Fruit fly (Drosophila melanogaster): ENCODE data around the gene mesh.

The mesh gene

DNA sequence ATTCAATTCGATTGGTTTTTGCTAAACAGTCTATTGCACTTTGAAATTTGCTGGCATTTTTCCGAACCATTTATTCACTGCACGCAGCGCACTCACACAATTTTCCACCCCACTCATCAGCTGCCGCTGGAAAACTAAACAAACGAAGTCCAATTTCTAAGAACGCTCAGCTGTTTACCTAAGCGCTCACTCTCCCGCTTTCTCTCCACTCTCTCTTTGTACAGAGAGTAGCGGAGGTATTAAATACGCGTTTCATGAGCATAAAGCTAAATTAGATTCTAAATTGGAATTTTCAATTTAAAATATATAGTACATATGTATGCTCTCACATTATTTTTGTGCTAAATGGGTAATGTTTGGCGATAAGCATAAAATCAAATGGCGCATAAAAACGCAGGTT lies 26.6 kb downstream of the mesh start, which contains the start of gene stops (continued):
- no peak for TF ChIP-seq CG8290 (GFP tag; optimal IDR thresholded peaks at IDR 0.05)
- TF ChIP-seq CG8290 (tag; optimal IDR thresholded peaks at IDR 0.05) = peak in 1 of 2 experiments; percentile 11
- TF ChIP-seq CG11456 (GFP tag; IDR thresholded peaks at IDR 0.05) = 0 out of 3 replicates have a peak, but pooled peaks have one; percentile 59
- TF ChIP-seq CG7786 (GFP tag; optimal IDR thresholded peaks at IDR 0.05) = no peak
- TF ChIP-seq Fer1 (GFP tag; optimal IDR thresholded peaks at IDR 0.05) = peak; percentile 2
- TF ChIP-seq Dip3 (GFP tag; optimal IDR thresholded peaks at IDR 0.05) = peak; percentile 24
- peak; percentile 53 for TF ChIP-seq Camta (GFP tag; optimal IDR thresholded peaks at IDR 0.05)
- TF ChIP-seq croc (GFP tag; conservative IDR thresholded peaks at IDR 0.05) = no peak
- no peak for TF ChIP-seq wdn (GFP tag; IDR thresholded peaks at IDR 0.05)
- no peak for TF ChIP-seq h (optimal IDR thresholded peaks at IDR 0.05)
- no peak for TF ChIP-seq CG10267 (tag; optimal IDR thresholded peaks at IDR 0.05)
- TF ChIP-seq CG7839 (tag; optimal IDR thresholded peaks at IDR 0.05) = peak; percentile 19
- no peak for TF ChIP-seq CG14441 (GFP tag; IDR thresholded peaks at IDR 0.05)
- no peak for TF ChIP-seq emc (GFP tag; optimal IDR thresholded peaks at IDR 0.05)
- peak; percentile 14 for TF ChIP-seq mam (GFP tag; optimal IDR thresholded peaks at IDR 0.05)
- no peak for TF ChIP-seq CkIIα-i1 (GFP tag; IDR thresholded peaks at IDR 0.05)
- TF ChIP-seq gsb-n (tag; optimal IDR thresholded peaks at IDR 0.05) = peak; percentile 27
- no peak for TF ChIP-seq CG7928 (GFP tag; optimal IDR thresholded peaks at IDR 0.05)
- TF ChIP-seq Trl (optimal IDR thresholded peaks at IDR 0.05) = peak; percentile 70 to 82
- TF ChIP-seq Trl (GFP tag; optimal IDR thresholded peaks at IDR 0.05) = peak; percentile 59
- TF ChIP-seq CG11560 (tag; IDR thresholded peaks at IDR 0.05) = no peak
- TF ChIP-seq CG15601 (tag; optimal IDR thresholded peaks at IDR 0.05) = no peak
- no peak for TF ChIP-seq Dp (GFP tag; optimal IDR thresholded peaks at IDR 0.05)
- TF ChIP-seq ERR (GFP tag; optimal IDR thresholded peaks at IDR 0.05) = no peak
- no peak for TF ChIP-seq Usf (GFP tag; optimal IDR thresholded peaks at IDR 0.05)
- peak; percentile 26 for TF ChIP-seq CG3163 (GFP tag; optimal IDR thresholded peaks at IDR 0.05)
- peak; percentile 57 for TF ChIP-seq caup (GFP tag; optimal IDR thresholded peaks at IDR 0.05; ENCODE audit: severe bottlenecking)
- no peak for TF ChIP-seq Chrac-16 (GFP tag; optimal IDR thresholded peaks at IDR 0.05)
- TF ChIP-seq CG13424 (tag; optimal IDR thresholded peaks at IDR 0.05) = no peak
- peak; percentile 30 for TF ChIP-seq Mes4 (GFP tag; optimal IDR thresholded peaks at IDR 0.05)
- TF ChIP-seq H2.0 (GFP tag; IDR thresholded peaks at IDR 0.05) = no peak
- 0 out of 3 replicates have a peak, but pooled peaks have one; percentile 7 for TF ChIP-seq CG2889 (GFP tag; IDR thresholded peaks at IDR 0.05)
- peak; percentile 42 for TF ChIP-seq Sox100B (GFP tag; optimal IDR thresholded peaks at IDR 0.05)
- no peak for TF ChIP-seq scrt (GFP tag; optimal IDR thresholded peaks at IDR 0.05)
- TF ChIP-seq CG7357 (GFP tag; IDR thresholded peaks at IDR 0.05) = no peak
- TF ChIP-seq CG2199 (GFP tag; IDR thresholded peaks at IDR 0.05) = no peak
- TF ChIP-seq gro (GFP tag; optimal IDR thresholded peaks at IDR 0.05) = no peak
- TF ChIP-seq Dip2 (GFP tag; IDR thresholded peaks at IDR 0.05) = no peak
- TF ChIP-seq sens-2 (GFP tag; IDR thresholded peaks at IDR 0.05) = no peak
- peak; percentile 41 for TF ChIP-seq fd96Cb (tag; optimal IDR thresholded peaks at IDR 0.05)
- TF ChIP-seq sug (tag; optimal IDR thresholded peaks at IDR 0.05) = no peak
- TF ChIP-seq slbo (GFP tag; IDR thresholded peaks at IDR 0.05) = no peak
- no peak for TF ChIP-seq CG11696 (GFP tag; IDR thresholded peaks at IDR 0.05)
- TF ChIP-seq ro (GFP tag; IDR thresholded peaks at IDR 0.05) = no peak
- no peak for TF ChIP-seq zen2 (GFP tag; IDR thresholded peaks at IDR 0.05; ENCODE audit: partially characterized antibody)
- TF ChIP-seq gfzf (GFP tag; optimal IDR thresholded peaks at IDR 0.05) = no peak
- TF ChIP-seq CG12391 (tag; optimal IDR thresholded peaks at IDR 0.05) = no peak
- no peak for TF ChIP-seq bsh (GFP tag; optimal IDR thresholded peaks at IDR 0.05)
- TF ChIP-seq Rfx (GFP tag; IDR thresholded peaks at IDR 0.05) = 0 out of 2 replicates have a peak, but pooled peaks have one; percentile 25
- TF ChIP-seq NFAT (GFP tag; IDR thresholded peaks at IDR 0.05) = no peak
- peak; percentile 71 for TF ChIP-seq CG3407 (GFP tag; optimal IDR thresholded peaks at IDR 0.05)
- TF ChIP-seq Gug (GFP tag; IDR thresholded peaks at IDR 0.05) = no peak
- TF ChIP-seq zfh1 (GFP tag; IDR thresholded peaks at IDR 0.05) = 0 out of 3 replicates have a peak, but pooled peaks have one; percentile 56
